Fruit fly (Drosophila melanogaster) whole organism, embryonic: Measurements from ENCODE around the gene CG8837.

Experiments used
- B-H2 ChIP-seq: fragments of 200-800 bp; sonication (Bioruptor generic); optimal IDR thresholded peaks from 2 replicates; lab custom pipeline; 2018; ENCODE audit warnings: missing biosample characterization, mild to moderate bottlenecking, missing genetic modification characterization
- CG10209 ChIP-seq: fragments of 200-800 bp; sonication (Bioruptor generic); optimal IDR thresholded peaks from 3 replicates; lab custom pipeline; 2017; ENCODE audit warnings: missing biosample characterization, mild to moderate bottlenecking, missing genetic modification characterization, missing genetic modification reagents
- CG9932 ChIP-seq: fragments of 200-800 bp; sonication (Bioruptor generic); IDR thresholded peaks from 2 replicates; pipeline ENCODE4 v1.3.6; 2022; ENCODE audit warnings: missing biosample characterization, missing genetic modification characterization
- HHEX ChIP-seq: fragments of 200-800 bp; sonication (Bioruptor generic); optimal IDR thresholded peaks from 3 replicates; lab custom pipeline; 2017; ENCODE audit warnings: missing biosample characterization, mild to moderate bottlenecking, missing genetic modification characterization, missing genetic modification reagents
- HLH54F ChIP-seq: fragments of 200-800 bp; sonication (Bioruptor generic); optimal IDR thresholded peaks from 3 replicates; lab custom pipeline; 2016; ENCODE audit warnings: missing biosample characterization, missing genetic modification characterization
- Hr39 ChIP-seq: fragments of >200 bp; optimal IDR thresholded peaks from 2 replicates; lab custom pipeline; 2017
- chm ChIP-seq: fragments of 200-800 bp; sonication (Bioruptor generic); IDR thresholded peaks from 2 replicates; pipeline ENCODE4 v1.3.6; 2022; ENCODE audit warnings: missing biosample characterization, missing genetic modification characterization
- tx ChIP-seq: fragments of 200-800 bp; sonication (Bioruptor generic); optimal IDR thresholded peaks from 2 replicates; lab custom pipeline; 2016; ENCODE audit warnings: missing biosample characterization, missing genetic modification characterization

dm6 chr2L:3371340-3371739 is 51.3 kb downstream of the CG8837 start:
- TF ChIP-seq B-H2 (no peak), tx (GFP tag; lab: Kevin White, UChicago) (no peak), HLH54F (GFP tag; lab: Kevin White, UChicago) (no peak), CG10209 (GFP tag; lab: Kevin White, UChicago) (no peak), CG9932 (GFP tag; lab: Robert Waterston, UW) (no peak), Hr39 (lab: Kevin White, UChicago) (no peak), chm (GFP tag; lab: Robert Waterston, UW) (no peak), HHEX (GFP tag; lab: Kevin White, UChicago) (no peak)
